Fruit fly (Drosophila melanogaster) whole organism, embryonic: Measurements from ENCODE around the gene CG7294.

Source experiments
- Antp ChIP-seq: fragments of 200-800 bp; sonication (Bioruptor generic); optimal IDR thresholded peaks from 3 replicates; lab custom pipeline; 2016; ENCODE audit warnings: missing biosample characterization, missing genetic modification characterization
- CG10147 ChIP-seq: fragments of 200-800 bp; sonication (Bioruptor generic); optimal IDR thresholded peaks from 2 replicates; lab custom pipeline; 2019; ENCODE audit warnings: missing biosample characterization, mild to moderate bottlenecking, missing genetic modification characterization, moderate library complexity
- CG10366 ChIP-seq: fragments of 200-800 bp; sonication (Bioruptor generic); IDR thresholded peaks from 2 replicates; pipeline ENCODE4 v1.3.6; 2022; ENCODE audit warnings: missing biosample characterization, missing genetic modification characterization
- CG10462 ChIP-seq: fragments of 200-800 bp; sonication (Bioruptor generic); optimal IDR thresholded peaks from 2 replicates; lab custom pipeline; 2016; ENCODE audit warnings: missing biosample characterization, missing genetic modification characterization
- CG10543 ChIP-seq: fragments of 200-800 bp; sonication (Bioruptor generic); optimal IDR thresholded peaks from 3 replicates; lab custom pipeline; 2017; ENCODE audit warnings: missing biosample characterization, mild to moderate bottlenecking, missing genetic modification characterization, moderate library complexity
- CG10654 ChIP-seq: fragments of 200-800 bp; sonication (Bioruptor generic); optimal IDR thresholded peaks from 2 replicates; lab custom pipeline; 2016; ENCODE audit warnings: missing biosample characterization, missing genetic modification characterization
- CG11695 ChIP-seq: fragments of 200-800 bp; sonication (Bioruptor generic); IDR thresholded peaks from 3 replicates; pipeline ENCODE4 v1.3.6; 2022; ENCODE audit warnings: missing biosample characterization, missing genetic modification characterization
- CG15269 ChIP-seq: fragments of 200-800 bp; sonication (Bioruptor generic); optimal IDR thresholded peaks from 2 replicates; lab custom pipeline; 2018; ENCODE audit warnings: missing biosample characterization, mild to moderate bottlenecking, missing genetic modification characterization, moderate library complexity
- CG15601 ChIP-seq: fragments of 200-800 bp; sonication (Bioruptor generic); optimal IDR thresholded peaks from 3 replicates; lab custom pipeline; 2019; ENCODE audit warnings: missing biosample characterization, mild to moderate bottlenecking, missing genetic modification characterization, moderate library complexity
- CG1603 ChIP-seq: fragments of 200-800 bp; sonication (Bioruptor generic); optimal IDR thresholded peaks from 2 replicates; lab custom pipeline; 2019; ENCODE audit warnings: missing biosample characterization, mild to moderate bottlenecking, missing genetic modification characterization, moderate library complexity
- CG17802 ChIP-seq: fragments of 200-800 bp; sonication (Bioruptor generic); optimal IDR thresholded peaks from 2 replicates; lab custom pipeline; 2018; ENCODE audit warnings: missing biosample characterization, mild to moderate bottlenecking, missing genetic modification characterization, moderate library complexity
- CG18619 ChIP-seq: fragments of 200-800 bp; sonication (Bioruptor generic); optimal IDR thresholded peaks from 3 replicates; lab custom pipeline; 2017; ENCODE audit warnings: missing biosample characterization, mild to moderate bottlenecking, missing genetic modification characterization
- CG2199 ChIP-seq: fragments of 200-800 bp; sonication (Bioruptor generic); IDR thresholded peaks from 3 replicates; pipeline ENCODE4 v1.3.6; 2022; ENCODE audit warnings: missing biosample characterization, missing genetic modification characterization
- CG32532 ChIP-seq: fragments of 200-800 bp; sonication (Bioruptor generic); IDR thresholded peaks from 2 replicates; pipeline ENCODE4 v1.3.6; 2022; ENCODE audit warnings: missing biosample characterization, missing genetic modification characterization
- CG33213 ChIP-seq: fragments of 200-800 bp; sonication (Bioruptor generic); optimal IDR thresholded peaks from 3 replicates; lab custom pipeline; 2016; ENCODE audit warnings: missing biosample characterization, missing genetic modification characterization
- CG5245 ChIP-seq: fragments of 200-800 bp; sonication (Bioruptor generic); optimal IDR thresholded peaks from 3 replicates; lab custom pipeline; 2016; ENCODE audit warnings: missing biosample characterization, missing genetic modification characterization
- CG6689 ChIP-seq: fragments of 200-800 bp; sonication (Bioruptor generic); IDR thresholded peaks from 2 replicates; pipeline ENCODE4 v1.3.6; 2022; ENCODE audit warnings: missing biosample characterization, missing genetic modification characterization
- CG7987 ChIP-seq: fragments of 200-800 bp; sonication (Bioruptor generic); optimal IDR thresholded peaks from 2 replicates; lab custom pipeline; 2018; ENCODE audit warnings: missing biosample characterization, mild to moderate bottlenecking, missing genetic modification characterization, moderate library complexity
- CHES-1-like ChIP-seq: fragments of 200-800 bp; sonication (Bioruptor generic); optimal IDR thresholded peaks from 2 replicates; lab custom pipeline; 2016; ENCODE audit warnings: missing biosample characterization, missing genetic modification characterization
- ERR ChIP-seq: fragments of 200-800 bp; sonication (Bioruptor generic); optimal IDR thresholded peaks from 2 replicates; lab custom pipeline; 2016; ENCODE audit warnings: missing biosample characterization, missing genetic modification characterization
- Eip74EF ChIP-seq, 2 experiments: fragments of 200-800 bp in 1 of 2; fragments of >200 bp in 1 of 2; sonication (Bioruptor generic) in 1 of 2; optimal IDR thresholded peaks; 2 replicates each; lab custom pipeline; 2017 to 2019; ENCODE audit warnings: missing biosample characterization in 2 of 2, missing genetic modification characterization in 2 of 2, mild to moderate bottlenecking in 1 of 2, moderate library complexity in 1 of 2
- Ets65A ChIP-seq: fragments of 200-800 bp; sonication (Bioruptor generic); peaks from one replicate; lab custom pipeline; 2016; ENCODE audit warnings: missing biosample characterization, missing genetic modification characterization
- Fer2 ChIP-seq: fragments of 200-800 bp; sonication (Bioruptor generic); optimal IDR thresholded peaks from 2 replicates; lab custom pipeline; 2018; ENCODE audit warnings: missing biosample characterization, mild to moderate bottlenecking, missing genetic modification characterization, moderate library complexity
- H15 ChIP-seq: fragments of 200-800 bp; sonication (Bioruptor generic); IDR thresholded peaks from 3 replicates; pipeline ENCODE4 v1.3.6; 2022; ENCODE audit warnings: missing biosample characterization, missing genetic modification characterization
- HLH4C ChIP-seq: fragments of 200-800 bp; sonication (Bioruptor generic); IDR thresholded peaks from 3 replicates; pipeline ENCODE4 v1.3.6; 2022; ENCODE audit warnings: missing biosample characterization, missing genetic modification characterization; ENCODE audit not compliant: partially characterized antibody
- HLHmδ ChIP-seq: fragments of 200-800 bp; sonication (Bioruptor generic); optimal IDR thresholded peaks from 2 replicates; lab custom pipeline; 2018; ENCODE audit warnings: missing biosample characterization, mild to moderate bottlenecking, missing genetic modification characterization, moderate library complexity
- Hr3 ChIP-seq: fragments of 200-800 bp; sonication (Bioruptor generic); optimal IDR thresholded peaks from 3 replicates; lab custom pipeline; 2016; ENCODE audit warnings: missing biosample characterization, missing genetic modification characterization
- Hr51 ChIP-seq, 2 experiments: fragments of 200-800 bp; sonication (Bioruptor generic); optimal IDR thresholded peaks; 2 replicates in 1 of 2; 3 replicates in 1 of 2; lab custom pipeline; 2016 to 2018; ENCODE audit warnings: missing biosample characterization in 2 of 2, missing genetic modification characterization in 2 of 2, mild to moderate bottlenecking in 1 of 2, moderate library complexity in 1 of 2
- Mad ChIP-seq: fragments of 200-800 bp; sonication (Bioruptor generic); optimal IDR thresholded peaks from 2 replicates; lab custom pipeline; 2016; ENCODE audit warnings: missing biosample characterization, missing genetic modification characterization
- Med ChIP-seq: fragments of 200-800 bp; sonication (Bioruptor generic); peaks from one replicate; lab custom pipeline; 2016; ENCODE audit warnings: missing biosample characterization, missing genetic modification characterization, mild to moderate bottlenecking, inconsistent platforms, moderate library complexity
- NK7.1 ChIP-seq: fragments of 200-800 bp; sonication (Bioruptor generic); optimal IDR thresholded peaks from 3 replicates; lab custom pipeline; 2016; ENCODE audit warnings: missing biosample characterization, missing genetic modification characterization
- Scr ChIP-seq: fragments of 200-800 bp; sonication (Bioruptor generic); IDR thresholded peaks from 2 replicates; pipeline ENCODE4 v1.3.6; 2022; ENCODE audit warnings: missing biosample characterization, missing genetic modification characterization; ENCODE audit not compliant: partially characterized antibody
- Sry-β ChIP-seq: fragments of 200-800 bp; sonication (Bioruptor generic); optimal IDR thresholded peaks from 2 replicates; lab custom pipeline; 2018; ENCODE audit warnings: missing biosample characterization, mild to moderate bottlenecking, missing genetic modification characterization, moderate library complexity
- Trl ChIP-seq, 3 experiments: fragments of >200 bp in 2 of 3; fragments of 200-800 bp in 1 of 3; sonication (Bioruptor generic) in 1 of 3; optimal IDR thresholded peaks; 2 replicates in 1 of 3; 3 replicates in 2 of 3; lab custom pipeline; 2016 to 2017; ENCODE audit warnings: missing biosample characterization in 1 of 3, missing genetic modification characterization in 1 of 3
- ato ChIP-seq: fragments of 200-800 bp; sonication (Bioruptor generic); IDR thresholded peaks from 2 replicates; pipeline ENCODE4 v1.3.6; 2022; ENCODE audit warnings: missing biosample characterization, missing genetic modification characterization; ENCODE audit not compliant: partially characterized antibody
- cad ChIP-seq: fragments of >200 bp; optimal IDR thresholded peaks from 2 replicates; lab custom pipeline; 2017; ENCODE audit warnings: missing biosample characterization, missing genetic modification characterization
- corto ChIP-seq: fragments of 200-800 bp; sonication (Bioruptor generic); optimal IDR thresholded peaks from 2 replicates; lab custom pipeline; 2016; ENCODE audit warnings: missing biosample characterization, mild to moderate bottlenecking, missing genetic modification characterization, moderate library complexity
- dati ChIP-seq: fragments of 200-800 bp; sonication (Bioruptor generic); IDR thresholded peaks from 2 replicates; pipeline ENCODE4 v1.3.6; 2022; ENCODE audit warnings: missing biosample characterization, missing genetic modification characterization
- dm ChIP-seq: fragments of 200-800 bp; sonication (Bioruptor generic); optimal IDR thresholded peaks from 3 replicates; lab custom pipeline; 2016; ENCODE audit warnings: missing biosample characterization, missing genetic modification characterization
- dpn ChIP-seq, 2 experiments: fragments of 200-800 bp; sonication (Bioruptor generic); optimal IDR thresholded peaks; 3 replicates each; lab custom pipeline; 2016; ENCODE audit warnings: missing biosample characterization in 2 of 2, missing genetic modification characterization in 2 of 2
- lmd ChIP-seq: fragments of 200-800 bp; sonication (Bioruptor generic); IDR thresholded peaks from 2 replicates; pipeline ENCODE4 v1.3.6; 2022; ENCODE audit warnings: missing biosample characterization, missing genetic modification characterization
- phol ChIP-seq: fragments of 200-800 bp; sonication (Bioruptor generic); optimal IDR thresholded peaks from 3 replicates; lab custom pipeline; 2018; ENCODE audit warnings: missing biosample characterization, mild to moderate bottlenecking, missing genetic modification characterization, moderate library complexity
- repo ChIP-seq: fragments of 200-800 bp; sonication (Bioruptor generic); optimal IDR thresholded peaks from 2 replicates; lab custom pipeline; 2016; ENCODE audit warnings: missing biosample characterization, missing genetic modification characterization
- slbo ChIP-seq: fragments of 200-800 bp; sonication (Bioruptor generic); IDR thresholded peaks from 2 replicates; pipeline ENCODE4 v1.3.6; 2022; ENCODE audit warnings: missing biosample characterization, missing genetic modification characterization
- ssp ChIP-seq: fragments of 200-800 bp; sonication (Bioruptor generic); IDR thresholded peaks from 2 replicates; pipeline ENCODE4 v1.3.6; 2022; ENCODE audit warnings: missing biosample characterization, missing genetic modification characterization
- trh ChIP-seq: fragments of 200-800 bp; sonication (Bioruptor generic); optimal IDR thresholded peaks from 2 replicates; lab custom pipeline; 2016; ENCODE audit warnings: missing biosample characterization, missing genetic modification characterization
- unc-4 ChIP-seq: fragments of 200-800 bp; sonication (Bioruptor generic); IDR thresholded peaks from 2 replicates; pipeline ENCODE4 v1.3.6; 2022; ENCODE audit warnings: missing biosample characterization, missing genetic modification characterization; ENCODE audit not compliant: partially characterized antibody
- vfl ChIP-seq: fragments of 200-800 bp; sonication (Bioruptor generic); optimal IDR thresholded peaks from 2 replicates; lab custom pipeline; 2016; ENCODE audit warnings: missing biosample characterization, missing genetic modification characterization

The CG7294 gene

dm6 chr2L:10661490-10662240, 27.4 kb downstream of the CG7294 start, which contains the start of gene CG31871 (continued):
- TF ChIP-seq Mad (no peak), CG6689 (GFP tag; lab: Robert Waterston, UW) (peak; percentile 77; the same call in 1 of the 2 replicates), CG2199 (GFP tag; lab: Robert Waterston, UW) (no peak), CG17802 (tag; lab: Kevin White, UChicago) (no peak), cad (no peak), dm (no peak), phol (tag; lab: Kevin White, UChicago) (peak; percentile 88), H15 (GFP tag; lab: Robert Waterston, UW) (0 out of 3 replicates have a peak, but pooled peaks have one; percentile 44), HLHmδ (GFP tag; lab: Kevin White, UChicago) (peak; percentile 64), CG33213 (GFP tag; lab: Kevin White, UChicago) (no peak), CG10366 (GFP tag; lab: Robert Waterston, UW) (peak; percentile 48), ssp (GFP tag; lab: Robert Waterston, UW) (peak; percentile 61), ERR (no peak), slbo (GFP tag; lab: Robert Waterston, UW) (peak; percentile 64), Trl (optimal IDR thresholded peaks at IDR 0.05; lab: Kevin White, UChicago) (no peak), Trl (GFP tag; optimal IDR thresholded peaks at IDR 0.05; lab: Kevin White, UChicago) (no peak), Sry-β (GFP tag; lab: Kevin White, UChicago) (no peak), dati (GFP tag; lab: Robert Waterston, UW) (no peak), Antp (no peak), CG15269 (tag; lab: Kevin White, UChicago) (peak; percentile 82), CG7987 (GFP tag; lab: Kevin White, UChicago) (no peak), lmd (GFP tag; lab: Robert Waterston, UW) (peak; percentile 75), NK7.1 (GFP tag; lab: Kevin White, UChicago) (no peak), CG5245 (GFP tag; lab: Kevin White, UChicago) (no peak), Ets65A (GFP tag; lab: Kevin White, UChicago) (no peak), CG10543 (GFP tag; lab: Kevin White, UChicago) (peak; percentile 32), CG15601 (tag; lab: Kevin White, UChicago) (peak; percentile 79), unc-4 (no peak), CHES-1-like (GFP tag; lab: Kevin White, UChicago) (no peak), ato (GFP tag; lab: Robert Waterston, UW) (0 out of 2 replicates have a peak, but pooled peaks have one; percentile 11), Scr (GFP tag; lab: Robert Waterston, UW) (no peak), Eip74EF (GFP tag; optimal IDR thresholded peaks at IDR 0.05; lab: Kevin White, UChicago) (peak in 1 of 2 experiments; percentile 72), CG10654 (GFP tag; lab: Kevin White, UChicago) (peak; percentile 44), CG10147 (peak; percentile 68), vfl (GFP tag; lab: Kevin White, UChicago) (no peak), Fer2 (peak; percentile 23), Hr3 (peak; percentile 56), Med (GFP tag; lab: Kevin White, UChicago) (peak; percentile 68), corto (GFP tag; lab: Kevin White, UChicago) (no peak), CG18619 (GFP tag; lab: Kevin White, UChicago) (peak; percentile 64), CG10462 (no peak), CG32532 (peak; percentile 69), Hr51 (GFP tag; optimal IDR thresholded peaks at IDR 0.05; lab: Kevin White, UChicago) (peak in 1 of 2 experiments; percentile 91), CG11695 (GFP tag; lab: Robert Waterston, UW) (peak; percentile 80; the same call in 2 of the 3 replicates), CG1603 (peak; percentile 41), HLH4C (GFP tag; lab: Robert Waterston, UW) (no peak), trh (peak; percentile 18), repo (GFP tag; lab: Kevin White, UChicago) (no peak), dpn (GFP tag; optimal IDR thresholded peaks at IDR 0.05; lab: Kevin White, UChicago) (peak in 1 of 2 experiments; percentile 67)
